Fruit fly (Drosophila melanogaster): ENCODE data around the gene Cds.

Gene Cds

DNA sequence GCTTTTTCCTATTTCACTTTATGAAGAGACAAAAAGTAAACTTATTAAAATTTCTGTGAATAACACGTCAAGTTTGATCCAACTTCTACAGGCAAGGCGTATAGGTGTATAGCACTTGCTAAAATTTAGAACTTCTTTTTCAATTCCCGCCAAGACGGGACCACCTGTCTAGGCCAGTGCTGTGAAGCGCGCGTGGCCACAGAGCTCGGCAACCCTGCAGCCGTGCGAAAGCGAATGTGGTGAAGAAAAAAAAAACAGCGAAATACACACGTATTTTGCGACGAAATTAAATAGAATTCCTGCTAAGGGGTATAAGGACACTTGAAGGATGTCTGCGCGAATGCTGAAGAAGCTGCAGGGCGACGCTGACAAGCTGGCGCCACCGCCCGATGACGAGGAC, 17.4 kb upstream of the Cds start, which contains the start of gene Nulp1 (continued):
- TF ChIP-seq CG4820 (GFP tag; optimal IDR thresholded peaks at IDR 0.05) (no peak), HLH54F (GFP tag; optimal IDR thresholded peaks at IDR 0.05) (peak; percentile 55), Deaf1 (tag; optimal IDR thresholded peaks at IDR 0.05) (no peak), dmrt11E (tag; optimal IDR thresholded peaks at IDR 0.05) (no peak), vnd (GFP tag; IDR thresholded peaks at IDR 0.05; ENCODE audit: partially characterized antibody) (0 out of 3 replicates have a peak, but pooled peaks have one; percentile 15), Ada2b (GFP tag; IDR thresholded peaks at IDR 0.05) (no peak), sqz (GFP tag; optimal IDR thresholded peaks at IDR 0.05) (peak; percentile 85)

DNA sequence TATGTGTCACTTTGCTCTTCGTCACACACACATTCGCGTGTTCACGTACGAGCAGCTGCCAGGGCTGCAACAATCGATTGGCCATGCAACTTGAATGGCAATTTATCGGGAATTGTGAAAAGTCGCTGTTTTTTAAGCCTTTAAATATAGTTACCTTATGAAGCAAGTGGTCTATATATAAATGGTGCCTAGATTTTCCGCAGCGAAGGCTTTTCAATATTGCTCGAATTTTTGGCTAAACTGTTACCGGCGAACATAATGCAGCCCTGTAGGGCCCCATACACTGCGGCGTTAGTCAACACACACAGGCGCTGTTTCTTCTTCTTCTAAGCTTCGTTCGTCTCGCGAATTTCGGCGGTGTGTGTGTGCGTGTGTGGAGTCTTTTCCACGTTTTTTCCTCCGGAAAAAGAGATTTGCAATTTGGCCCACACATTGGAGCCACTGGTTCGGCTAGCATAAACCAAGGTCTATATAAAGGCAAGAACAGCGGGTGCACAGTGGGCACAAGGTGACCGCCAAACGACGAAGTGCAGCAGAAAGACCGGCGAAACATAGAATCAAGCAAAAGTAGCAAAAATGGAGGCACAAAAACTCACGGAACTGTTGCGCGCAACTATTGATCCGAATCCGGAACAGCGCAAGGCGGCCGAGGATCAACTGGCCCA, 11.6 kb upstream of the Cds start, which contains the start of the genes Arp3 and msk:
TSS of gene Arp3 (minus strand) at position 39 of the 665 bp plus-strand sequence.
TSS of gene msk (plus strand) at position 316 of the 665 bp plus-strand sequence.
- TF ChIP-seq TFAM (GFP tag; optimal IDR thresholded peaks at IDR 0.05) = no peak
- TF ChIP-seq Bteb2 (GFP tag; optimal IDR thresholded peaks at IDR 0.05) = peak; percentile 89
- TF ChIP-seq tgo (GFP tag; IDR thresholded peaks at IDR 0.05) = peak; percentile 68
- peak; percentile 77 for TF ChIP-seq CG3065 (GFP tag; optimal IDR thresholded peaks at IDR 0.05)
- no peak for TF ChIP-seq Taf1 (GFP tag; IDR thresholded peaks at IDR 0.05)
- TF ChIP-seq CG3838 (GFP tag; optimal IDR thresholded peaks at IDR 0.05) = peak; percentile 46
- peak; percentile 95 for TF ChIP-seq Antp (GFP tag; optimal IDR thresholded peaks at IDR 0.05)
- TF ChIP-seq CG9215 (GFP tag; IDR thresholded peaks at IDR 0.05) = peak; percentile 83
- TF ChIP-seq sens (GFP tag) = peak; percentile 97
- no peak for TF ChIP-seq Dip2 (GFP tag; IDR thresholded peaks at IDR 0.05)
- TF ChIP-seq CG11723 (GFP tag; optimal IDR thresholded peaks at IDR 0.05) = peak; percentile 64
- TF ChIP-seq bab2 (GFP tag; optimal IDR thresholded peaks at IDR 0.05) = peak; percentile 91
- TF ChIP-seq nmo (GFP tag; optimal IDR thresholded peaks at IDR 0.05) = peak; percentile 90
- peak; percentile 48 for TF ChIP-seq Adf1 (GFP tag; IDR thresholded peaks at IDR 0.05)
- peak; percentile 47; the same call in 1 of the 2 replicates for TF ChIP-seq esg (GFP tag; conservative IDR thresholded peaks at IDR 0.05)
- TF ChIP-seq vvl (GFP tag; IDR thresholded peaks at IDR 0.05) = peak; percentile 85
- TF ChIP-seq BtbVII (GFP tag; optimal IDR thresholded peaks at IDR 0.05) = peak; percentile 50
- TF ChIP-seq CG16779 (GFP tag; IDR thresholded peaks at IDR 0.05) = no peak
- no peak for TF ChIP-seq fru (optimal IDR thresholded peaks at IDR 0.05)
- TF ChIP-seq CG15073 (GFP tag; optimal IDR thresholded peaks at IDR 0.05) = peak; percentile 1
- TF ChIP-seq sc (optimal IDR thresholded peaks at IDR 0.05) = no peak
- TF ChIP-seq sc (GFP tag; optimal IDR thresholded peaks at IDR 0.05) = peak; percentile 41
- TF ChIP-seq Dp (GFP tag; optimal IDR thresholded peaks at IDR 0.05) = peak; percentile 58
- peak; percentile 85 for TF ChIP-seq CG33213 (GFP tag; optimal IDR thresholded peaks at IDR 0.05)
- TF ChIP-seq CG18764 (GFP tag; optimal IDR thresholded peaks at IDR 0.05) = peak; percentile 83
- TF ChIP-seq gro (GFP tag; optimal IDR thresholded peaks at IDR 0.05) = peak; percentile 94
- peak; percentile 58 for TF ChIP-seq CG10431 (GFP tag; optimal IDR thresholded peaks at IDR 0.05)
- TF ChIP-seq ci (GFP tag; IDR thresholded peaks at IDR 0.05) = peak; percentile 70; the same call in 2 of the 3 replicates
- TF ChIP-seq Ssrp (tag; optimal IDR thresholded peaks at IDR 0.05) = peak; percentile 66
- TF ChIP-seq CG12104 (GFP tag; optimal IDR thresholded peaks at IDR 0.05) = peak; percentile 64
- no peak for TF ChIP-seq ham (GFP tag; IDR thresholded peaks at IDR 0.05)
- no peak for TF ChIP-seq sqz (GFP tag; optimal IDR thresholded peaks at IDR 0.05)
- TF ChIP-seq Meics (GFP tag; optimal IDR thresholded peaks at IDR 0.05) = peak; percentile 74
- TF ChIP-seq ind (GFP tag; optimal IDR thresholded peaks at IDR 0.05) = peak; percentile 88
- peak; percentile 97 for TF ChIP-seq CG13894 (tag; optimal IDR thresholded peaks at IDR 0.05)
- peak; percentile 28; the same call in 1 of the 2 replicates for TF ChIP-seq ro (GFP tag; IDR thresholded peaks at IDR 0.05)
- peak; percentile 67 for TF ChIP-seq CG30020 (tag; optimal IDR thresholded peaks at IDR 0.05)
- no peak for TF ChIP-seq CG8359 (GFP tag; optimal IDR thresholded peaks at IDR 0.05; ENCODE audit: borderline replicate concordance)
- TF ChIP-seq Pdp1 (GFP tag; optimal IDR thresholded peaks at IDR 0.05) = peak; percentile 86 to 91
- TF ChIP-seq inv (GFP tag; IDR thresholded peaks at IDR 0.05; ENCODE audit: partially characterized antibody) = no peak
- peak; percentile 64 for TF ChIP-seq BEAF-32 (GFP tag; optimal IDR thresholded peaks at IDR 0.05)
- TF ChIP-seq CG17912 (GFP tag; optimal IDR thresholded peaks at IDR 0.05) = peak; percentile 79
- peak; percentile 99 for TF ChIP-seq CG3995 (GFP tag; optimal IDR thresholded peaks at IDR 0.05)
